Fruit fly (Drosophila melanogaster): ENCODE results near the gene CG11786.
A peak's percentile ranks its signal among the peaks of the same experiment; 100 is the strongest.

The CG11786 gene

DNA sequence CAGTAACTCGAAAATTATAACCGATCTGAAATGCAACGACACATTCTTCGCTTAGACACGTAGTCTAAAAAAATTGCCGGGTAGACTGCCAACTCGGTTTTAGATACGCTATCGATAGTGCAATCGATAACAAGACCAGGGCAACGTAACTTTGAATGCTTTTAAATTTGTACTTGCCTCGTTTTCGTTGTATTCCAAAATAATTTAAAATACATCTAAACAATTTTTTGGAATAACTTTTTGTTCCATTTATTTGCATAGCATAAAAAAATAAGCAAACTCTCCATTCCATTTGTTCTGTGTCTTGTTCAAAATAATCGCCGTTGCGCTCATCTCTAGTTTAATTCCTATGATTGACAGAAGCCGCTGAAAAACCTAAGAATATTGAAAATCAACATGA lies 23.4 kb downstream of the CG11786 start, which contains the start of the genes Stt3B and CG11839 (continued):
- TF ChIP-seq CG6175 (GFP tag; IDR thresholded peaks at IDR 0.05): no peak
- peak; percentile 93 for TF ChIP-seq CG1603 (tag; optimal IDR thresholded peaks at IDR 0.05)
- TF ChIP-seq Dad (GFP tag; optimal IDR thresholded peaks at IDR 0.05): peak; percentile 72
- no peak for TF ChIP-seq cato (GFP tag; optimal IDR thresholded peaks at IDR 0.05; ENCODE audit: borderline replicate concordance)
- TF ChIP-seq CG15073 (GFP tag; optimal IDR thresholded peaks at IDR 0.05): no peak
- peak; percentile 30 for TF ChIP-seq trh (GFP tag; optimal IDR thresholded peaks at IDR 0.05)
- TF ChIP-seq CG17912 (GFP tag; optimal IDR thresholded peaks at IDR 0.05): peak; percentile 1
- no peak for TF ChIP-seq fd64A (GFP tag; optimal IDR thresholded peaks at IDR 0.05)
- no peak for TF ChIP-seq oc (tag; optimal IDR thresholded peaks at IDR 0.05)
- no peak for TF ChIP-seq p53 (GFP tag; optimal IDR thresholded peaks at IDR 0.05)
- no peak for TF ChIP-seq seq (GFP tag; IDR thresholded peaks at IDR 0.05)
- peak; percentile 72 for TF ChIP-seq Mad (GFP tag; optimal IDR thresholded peaks at IDR 0.05)
- peak; percentile 68 for TF ChIP-seq pum (GFP tag; optimal IDR thresholded peaks at IDR 0.05)
- TF ChIP-seq mirr (GFP tag; optimal IDR thresholded peaks at IDR 0.05): no peak
- no peak for TF ChIP-seq CG10321 (GFP tag; IDR thresholded peaks at IDR 0.05)
- peak; percentile 21 for TF ChIP-seq CG1233 (GFP tag; optimal IDR thresholded peaks at IDR 0.05)
- no peak for TF ChIP-seq Drgx (GFP tag; IDR thresholded peaks at IDR 0.05)
- TF ChIP-seq Dip2 (GFP tag; IDR thresholded peaks at IDR 0.05): no peak
- TF ChIP-seq CG13296 (GFP tag; optimal IDR thresholded peaks at IDR 0.05): peak; percentile 69
- peak; percentile 25; the same call in 1 of the 3 replicates for TF ChIP-seq so (GFP tag; IDR thresholded peaks at IDR 0.05)
- TF ChIP-seq Hr51 (GFP tag; optimal IDR thresholded peaks at IDR 0.05): peak in 1 of 2 experiments; percentile 81
- TF ChIP-seq Gsc (GFP tag; IDR thresholded peaks at IDR 0.05): no peak
- peak; percentile 58 for TF ChIP-seq Ada2b (GFP tag; IDR thresholded peaks at IDR 0.05)
- TF ChIP-seq row (GFP tag; IDR thresholded peaks at IDR 0.05): peak; percentile 95
- no peak; the same call in none of the 2 replicates for TF ChIP-seq CG4404 (GFP tag; IDR thresholded peaks at IDR 0.05)
- peak; percentile 92 for TF ChIP-seq hbn (GFP tag; IDR thresholded peaks at IDR 0.05; ENCODE audit: partially characterized antibody)
- TF ChIP-seq lola (GFP tag; optimal IDR thresholded peaks at IDR 0.05): peak in 1 of 3 experiments; percentile 68
- no peak for TF ChIP-seq ap (GFP tag; IDR thresholded peaks at IDR 0.05)
- TF ChIP-seq CG3847 (GFP tag; IDR thresholded peaks at IDR 0.05): peak; percentile 91
- TF ChIP-seq grn (GFP tag; optimal IDR thresholded peaks at IDR 0.05): no peak
- no peak for TF ChIP-seq Kr (GFP tag; optimal IDR thresholded peaks at IDR 0.05)
- peak; percentile 39 for TF ChIP-seq CG10462 (GFP tag; optimal IDR thresholded peaks at IDR 0.05)
- TF ChIP-seq CG3065 (GFP tag; optimal IDR thresholded peaks at IDR 0.05): no peak
- TF ChIP-seq Hsf (GFP tag; optimal IDR thresholded peaks at IDR 0.05): peak; percentile 82
- no peak; the same call in 1 of the 2 replicates for TF ChIP-seq slbo (GFP tag; IDR thresholded peaks at IDR 0.05)
- TF ChIP-seq CG31224 (GFP tag; IDR thresholded peaks at IDR 0.05): no peak
- TF ChIP-seq sim (GFP tag; IDR thresholded peaks at IDR 0.05): no peak
- no peak; the same call in 1 of the 3 replicates for TF ChIP-seq Aef1 (GFP tag; IDR thresholded peaks at IDR 0.05)
- peak; percentile 48 for TF ChIP-seq zen (tag; optimal IDR thresholded peaks at IDR 0.05)
- TF ChIP-seq slou (GFP tag; optimal IDR thresholded peaks at IDR 0.05): peak; percentile 48
- no peak for TF ChIP-seq CG17568 (GFP tag; optimal IDR thresholded peaks at IDR 0.05)
- TF ChIP-seq CG4854 (GFP tag; optimal IDR thresholded peaks at IDR 0.05): peak; percentile 59
- TF ChIP-seq CG33557 (GFP tag; optimal IDR thresholded peaks at IDR 0.05): peak; percentile 54
- peak; percentile 42 for TF ChIP-seq CG5245 (GFP tag; optimal IDR thresholded peaks at IDR 0.05)
- TF ChIP-seq crp (GFP tag; optimal IDR thresholded peaks at IDR 0.05): peak in 1 of 2 experiments; percentile 43
- no peak for TF ChIP-seq rib (GFP tag; IDR thresholded peaks at IDR 0.05)
- TF ChIP-seq Lpt (GFP tag; optimal IDR thresholded peaks at IDR 0.05): no peak
- peak; percentile 71 for TF ChIP-seq CG9437 (GFP tag; optimal IDR thresholded peaks at IDR 0.05)
- no peak for TF ChIP-seq tap (tag; optimal IDR thresholded peaks at IDR 0.05)
- peak; percentile 84 for TF ChIP-seq CG13624 (GFP tag; optimal IDR thresholded peaks at IDR 0.05)
- peak; percentile 61; the same call in 1 of the 2 replicates for TF ChIP-seq E2f1 (GFP tag; IDR thresholded peaks at IDR 0.05)
- no peak for TF ChIP-seq ssp (GFP tag; IDR thresholded peaks at IDR 0.05)

Data from whole organism, embryonic.